Fruit fly (Drosophila melanogaster) whole organism, embryonic: ENCODE measurements around the gene Pex7.

ENCODE experiments used
- ATbp ChIP-seq: fragments of 200-800 bp; sonication (Bioruptor generic); optimal IDR thresholded peaks from 2 replicates; lab custom pipeline; 2017; ENCODE audit warnings: missing biosample characterization, mild to moderate bottlenecking, missing genetic modification characterization, missing genetic modification reagents
- Adf1 ChIP-seq: fragments of 200-800 bp; sonication (Bioruptor generic); IDR thresholded peaks from 2 replicates; pipeline ENCODE4 v1.3.6; 2022; ENCODE audit warnings: missing biosample characterization, missing genetic modification characterization
- Asciz ChIP-seq: fragments of 200-800 bp; sonication (Bioruptor generic); optimal IDR thresholded peaks from 2 replicates; lab custom pipeline; 2017; ENCODE audit warnings: missing biosample characterization, mild to moderate bottlenecking, missing genetic modification characterization, missing genetic modification reagents
- Atf-2 ChIP-seq: fragments of 200-800 bp; sonication (Bioruptor generic); optimal IDR thresholded peaks from 2 replicates; lab custom pipeline; 2016; ENCODE audit warnings: missing biosample characterization, missing genetic modification characterization
- CG10543 ChIP-seq: fragments of 200-800 bp; sonication (Bioruptor generic); optimal IDR thresholded peaks from 3 replicates; lab custom pipeline; 2017; ENCODE audit warnings: missing biosample characterization, mild to moderate bottlenecking, missing genetic modification characterization, moderate library complexity
- CG14710 ChIP-seq: fragments of 200-800 bp; sonication (Bioruptor generic); optimal IDR thresholded peaks from 3 replicates; lab custom pipeline; 2019; ENCODE audit warnings: missing biosample characterization, mild to moderate bottlenecking, missing genetic modification characterization, moderate library complexity
- CG15601 ChIP-seq: fragments of 200-800 bp; sonication (Bioruptor generic); optimal IDR thresholded peaks from 3 replicates; lab custom pipeline; 2019; ENCODE audit warnings: missing biosample characterization, mild to moderate bottlenecking, missing genetic modification characterization, moderate library complexity
- CG31365 ChIP-seq: fragments of 200-800 bp; sonication (Bioruptor generic); optimal IDR thresholded peaks from 2 replicates; lab custom pipeline; 2018; ENCODE audit warnings: missing biosample characterization, mild to moderate bottlenecking, missing genetic modification characterization
- CG3281 ChIP-seq: fragments of 200-800 bp; sonication (Bioruptor generic); optimal IDR thresholded peaks from 3 replicates; lab custom pipeline; 2017; ENCODE audit warnings: missing biosample characterization, mild to moderate bottlenecking, missing genetic modification characterization
- CG33557 ChIP-seq: fragments of 200-800 bp; sonication (Bioruptor generic); optimal IDR thresholded peaks from 2 replicates; lab custom pipeline; 2019; ENCODE audit warnings: missing biosample characterization, mild to moderate bottlenecking, missing genetic modification characterization, moderate library complexity
- CG3995 ChIP-seq: fragments of 200-800 bp; sonication (Bioruptor generic); optimal IDR thresholded peaks from 3 replicates; lab custom pipeline; 2016; ENCODE audit warnings: missing biosample characterization, missing genetic modification characterization
- CG43689 ChIP-seq: fragments of 200-800 bp; sonication (Bioruptor generic); IDR thresholded peaks from 2 replicates; pipeline ENCODE4 v1.3.6; 2022; ENCODE audit warnings: missing biosample characterization, missing genetic modification characterization
- CG4730 ChIP-seq: fragments of 200-800 bp; sonication (Bioruptor generic); IDR thresholded peaks from 2 replicates; pipeline ENCODE4 v1.3.6; 2022; ENCODE audit warnings: missing biosample characterization, missing genetic modification characterization
- CG5245 ChIP-seq: fragments of 200-800 bp; sonication (Bioruptor generic); optimal IDR thresholded peaks from 3 replicates; lab custom pipeline; 2016; ENCODE audit warnings: missing biosample characterization, missing genetic modification characterization
- CG6791 ChIP-seq: fragments of 200-800 bp; sonication (Bioruptor generic); IDR thresholded peaks from 3 replicates; pipeline ENCODE4 v1.3.6; 2022; ENCODE audit warnings: missing biosample characterization, missing genetic modification characterization; ENCODE audit not compliant: partially characterized antibody
- CG9215 ChIP-seq: fragments of 200-800 bp; sonication (Bioruptor generic); IDR thresholded peaks from 2 replicates; pipeline ENCODE4 v1.3.6; 2022; ENCODE audit warnings: missing biosample characterization, missing genetic modification characterization
- CG9609 ChIP-seq: fragments of 200-800 bp; sonication (Bioruptor generic); optimal IDR thresholded peaks from 3 replicates; lab custom pipeline; 2016; ENCODE audit warnings: missing biosample characterization, missing genetic modification characterization
- CG9932 ChIP-seq: fragments of 200-800 bp; sonication (Bioruptor generic); IDR thresholded peaks from 2 replicates; pipeline ENCODE4 v1.3.6; 2022; ENCODE audit warnings: missing biosample characterization, missing genetic modification characterization
- D ChIP-seq, 2 experiments: fragments of 200-800 bp in 1 of 2; fragments of >200 bp in 1 of 2; sonication (Bioruptor generic) in 1 of 2; optimal IDR thresholded peaks; 2 replicates in 1 of 2; 3 replicates in 1 of 2; lab custom pipeline; 2017; ENCODE audit warnings: mild to moderate bottlenecking in 1 of 2, missing biosample characterization in 1 of 2, missing genetic modification characterization in 1 of 2, missing genetic modification reagents in 1 of 2
- Dbx ChIP-seq: fragments of 200-800 bp; sonication (Bioruptor generic); IDR thresholded peaks from 3 replicates; pipeline ENCODE4 v1.3.6; 2022; ENCODE audit warnings: missing biosample characterization, missing genetic modification characterization
- Doc2 ChIP-seq: fragments of 200-800 bp; sonication (Bioruptor generic); IDR thresholded peaks from 2 replicates; pipeline ENCODE4 v1.3.6; 2022; ENCODE audit warnings: missing biosample characterization, missing genetic modification characterization
- HLH54F ChIP-seq: fragments of 200-800 bp; sonication (Bioruptor generic); optimal IDR thresholded peaks from 3 replicates; lab custom pipeline; 2016; ENCODE audit warnings: missing biosample characterization, missing genetic modification characterization
- HmgZ ChIP-seq: fragments of 200-800 bp; sonication (Bioruptor generic); optimal IDR thresholded peaks from 2 replicates; lab custom pipeline; 2018; ENCODE audit warnings: missing biosample characterization, mild to moderate bottlenecking, missing genetic modification characterization
- Med ChIP-seq: fragments of 200-800 bp; sonication (Bioruptor generic); peaks from one replicate; lab custom pipeline; 2016; ENCODE audit warnings: missing biosample characterization, missing genetic modification characterization, mild to moderate bottlenecking, inconsistent platforms, moderate library complexity
- Rfx ChIP-seq: fragments of 200-800 bp; sonication (Bioruptor generic); IDR thresholded peaks from 2 replicates; pipeline ENCODE4 v1.3.6; 2022; ENCODE audit warnings: missing biosample characterization, missing genetic modification characterization
- Taf1 ChIP-seq: fragments of 200-800 bp; sonication (Bioruptor generic); IDR thresholded peaks from 2 replicates; pipeline ENCODE4 v1.3.6; 2022; ENCODE audit warnings: missing biosample characterization, missing genetic modification characterization
- ap ChIP-seq: fragments of 200-800 bp; sonication (Bioruptor generic); IDR thresholded peaks from 2 replicates; pipeline ENCODE4 v1.3.6; 2022; ENCODE audit warnings: missing biosample characterization, missing genetic modification characterization
- btn ChIP-seq: fragments of 200-800 bp; sonication (Bioruptor generic); optimal IDR thresholded peaks from 2 replicates; lab custom pipeline; 2016; ENCODE audit warnings: missing biosample characterization, missing genetic modification characterization
- cg ChIP-seq: fragments of 200-800 bp; sonication (Bioruptor generic); optimal IDR thresholded peaks from 3 replicates; lab custom pipeline; 2019; ENCODE audit warnings: missing biosample characterization, mild to moderate bottlenecking, missing genetic modification characterization, moderate library complexity
- chn ChIP-seq: fragments of 200-800 bp; sonication (Bioruptor generic); optimal IDR thresholded peaks from 2 replicates; lab custom pipeline; 2016; ENCODE audit warnings: missing biosample characterization, missing genetic modification characterization
- dimm ChIP-seq: fragments of 200-800 bp; sonication (Bioruptor generic); IDR thresholded peaks from 2 replicates; pipeline ENCODE4 v1.3.6; 2022; ENCODE audit warnings: missing biosample characterization, missing genetic modification characterization
- dmrt11E ChIP-seq: fragments of 200-800 bp; sonication (Bioruptor generic); optimal IDR thresholded peaks from 3 replicates; lab custom pipeline; 2018; ENCODE audit warnings: missing biosample characterization, mild to moderate bottlenecking, missing genetic modification characterization, moderate library complexity
- fd64A ChIP-seq: fragments of 200-800 bp; sonication (Bioruptor generic); optimal IDR thresholded peaks from 3 replicates; lab custom pipeline; 2018; ENCODE audit warnings: missing biosample characterization, mild to moderate bottlenecking, missing genetic modification characterization
- gcm ChIP-seq: fragments of 200-800 bp; sonication (Bioruptor generic); optimal IDR thresholded peaks from 2 replicates; lab custom pipeline; 2019; ENCODE audit warnings: missing biosample characterization, mild to moderate bottlenecking, missing genetic modification characterization, moderate library complexity
- insv ChIP-seq, 2 experiments: fragments of 200-800 bp; sonication (Bioruptor generic); optimal IDR thresholded peaks; 3 replicates each; lab custom pipeline; 2016 to 2018; ENCODE audit warnings: missing biosample characterization in 2 of 2, missing genetic modification characterization in 2 of 2
- jigr1 ChIP-seq: fragments of 200-800 bp; sonication (Bioruptor generic); IDR thresholded peaks from 3 replicates; pipeline ENCODE4 v1.3.6; 2022; ENCODE audit warnings: missing biosample characterization, missing genetic modification characterization
- jumu ChIP-seq: fragments of 200-800 bp; sonication (Bioruptor generic); optimal IDR thresholded peaks from 3 replicates; lab custom pipeline; 2016; ENCODE audit warnings: missing biosample characterization, missing genetic modification characterization
- kah ChIP-seq: fragments of 200-800 bp; sonication (Bioruptor generic); optimal IDR thresholded peaks from 2 replicates; lab custom pipeline; 2018; ENCODE audit warnings: missing biosample characterization, mild to moderate bottlenecking, missing genetic modification characterization
- kay ChIP-seq: fragments of 200-800 bp; sonication (Bioruptor generic); optimal IDR thresholded peaks from 2 replicates; lab custom pipeline; 2016; ENCODE audit warnings: missing biosample characterization, missing genetic modification characterization
- mam ChIP-seq: fragments of 200-800 bp; sonication (Bioruptor generic); optimal IDR thresholded peaks from 3 replicates; lab custom pipeline; 2016; ENCODE audit warnings: missing biosample characterization, missing genetic modification characterization
- nmo ChIP-seq: fragments of 200-800 bp; sonication (Bioruptor generic); optimal IDR thresholded peaks from 2 replicates; lab custom pipeline; 2018; ENCODE audit warnings: missing biosample characterization, mild to moderate bottlenecking, missing genetic modification characterization, moderate library complexity
- odd ChIP-seq: fragments of 200-800 bp; sonication (Bioruptor generic); optimal IDR thresholded peaks from 2 replicates; lab custom pipeline; 2017; ENCODE audit warnings: missing biosample characterization, mild to moderate bottlenecking, missing genetic modification characterization
- otp ChIP-seq: fragments of 200-800 bp; sonication (Bioruptor generic); IDR thresholded peaks from 3 replicates; pipeline ENCODE4, ENCODE4 v1.3.6; 2022; ENCODE audit warnings: missing biosample characterization, missing genetic modification characterization
- pb ChIP-seq: fragments of 200-800 bp; sonication (Bioruptor generic); optimal IDR thresholded peaks from 3 replicates; lab custom pipeline; 2016; ENCODE audit warnings: missing biosample characterization, missing genetic modification characterization
- prd ChIP-seq, 3 experiments: fragments of >200 bp in 2 of 3; fragments of 200-800 bp in 1 of 3; sonication (Bioruptor generic) in 1 of 3; optimal IDR thresholded peaks in 2 of 3; IDR thresholded peaks in 1 of 3; 2 replicates in 2 of 3; 3 replicates in 1 of 3; pipeline versions ENCODE4 v1.3.6 to Lab custom; 2017 to 2022; ENCODE audit warnings: missing biosample characterization in 1 of 3, missing genetic modification characterization in 1 of 3
- ranshi ChIP-seq: fragments of 200-800 bp; sonication (Bioruptor generic); IDR thresholded peaks from 2 replicates; pipeline ENCODE4 v1.3.6; 2022; ENCODE audit warnings: missing biosample characterization, missing genetic modification characterization
- slp2 ChIP-seq: fragments of 200-800 bp; sonication (Bioruptor generic); optimal IDR thresholded peaks from 2 replicates; lab custom pipeline; 2016; ENCODE audit warnings: missing biosample characterization, missing genetic modification characterization
- sob ChIP-seq: fragments of 200-800 bp; sonication (Bioruptor generic); IDR thresholded peaks from 2 replicates; pipeline ENCODE4 v1.3.6; 2022; ENCODE audit warnings: missing biosample characterization, missing genetic modification characterization
- sr ChIP-seq: fragments of 200-800 bp; sonication (Bioruptor generic); IDR thresholded peaks from 3 replicates; pipeline ENCODE4 v1.3.6; 2022; ENCODE audit warnings: missing biosample characterization, missing genetic modification characterization
- toy ChIP-seq: fragments of 200-800 bp; sonication (Bioruptor generic); IDR thresholded peaks from 2 replicates; pipeline ENCODE4 v1.3.6; 2022; ENCODE audit warnings: missing biosample characterization, missing genetic modification characterization

The Pex7 gene

dm6 chr3L:8655217-8655896 lies 8.4 kb downstream of the Pex7 start (continued):
- TF ChIP-seq dmrt11E (tag; lab: Kevin White, UChicago) (no peak), slp2 (GFP tag; lab: Kevin White, UChicago) (no peak), HLH54F (no peak), fd64A (no peak), btn (GFP tag; lab: Kevin White, UChicago) (no peak), nmo (GFP tag; lab: Kevin White, UChicago) (no peak), Dbx (GFP tag; lab: Robert Waterston, UW) (no peak), Atf-2 (GFP tag; lab: Kevin White, UChicago) (no peak), D (optimal IDR thresholded peaks at IDR 0.05; lab: Kevin White, UChicago) (no peak), D (GFP tag; optimal IDR thresholded peaks at IDR 0.05; lab: Kevin White, UChicago) (no peak), pb (GFP tag; lab: Kevin White, UChicago) (no peak), gcm (GFP tag; lab: Kevin White, UChicago) (no peak), Adf1 (GFP tag; lab: Robert Waterston, UW) (no peak), sr (GFP tag; lab: Robert Waterston, UW) (peak; percentile 89), odd (no peak), CG33557 (GFP tag; lab: Kevin White, UChicago) (no peak), jigr1 (GFP tag; lab: Robert Waterston, UW) (no peak), kay (no peak), Rfx (GFP tag; lab: Robert Waterston, UW) (peak; percentile 61), jumu (GFP tag; lab: Kevin White, UChicago) (no peak), insv (GFP tag; optimal IDR thresholded peaks at IDR 0.05; lab: Kevin White, UChicago) (no peak), CG9609 (GFP tag; lab: Kevin White, UChicago) (no peak), CG9215 (GFP tag; lab: Robert Waterston, UW) (peak; percentile 35; the same call in 1 of the 2 replicates), CG31365 (no peak), CG15601 (tag; lab: Kevin White, UChicago) (no peak), CG4730 (GFP tag; lab: Robert Waterston, UW) (no peak), Med (GFP tag; lab: Kevin White, UChicago) (peak; percentile 46), CG14710 (tag; lab: Kevin White, UChicago) (no peak), prd (optimal IDR thresholded peaks at IDR 0.05; lab: Kevin White, UChicago) (no peak), prd (GFP tag; IDR thresholded peaks at IDR 0.05; lab: Robert Waterston, UW) (no peak), HmgZ (tag; lab: Kevin White, UChicago) (no peak), ranshi (GFP tag; lab: Robert Waterston, UW) (0 out of 2 replicates have a peak, but pooled peaks have one; percentile 9), mam (GFP tag; lab: Kevin White, UChicago) (peak; percentile 10), Taf1 (GFP tag; lab: Robert Waterston, UW) (peak; percentile 30; the same call in 1 of the 2 replicates), CG10543 (GFP tag; lab: Kevin White, UChicago) (peak; percentile 33), Asciz (GFP tag; lab: Kevin White, UChicago) (no peak), CG43689 (no peak), toy (GFP tag; lab: Robert Waterston, UW) (no peak), CG3281 (peak; percentile 22), chn (GFP tag; lab: Kevin White, UChicago) (no peak), CG9932 (GFP tag; lab: Robert Waterston, UW) (peak; percentile 46; the same call in 1 of the 2 replicates), dimm (GFP tag; lab: Robert Waterston, UW) (no peak), otp (GFP tag; lab: Robert Waterston, UW) (no peak), sob (GFP tag; lab: Robert Waterston, UW) (no peak), CG3995 (GFP tag; lab: Kevin White, UChicago) (no peak), CG5245 (GFP tag; lab: Kevin White, UChicago) (no peak), ap (no peak), Doc2 (GFP tag; lab: Robert Waterston, UW) (no peak), cg (GFP tag; lab: Kevin White, UChicago) (no peak), kah (no peak), ATbp (GFP tag; lab: Kevin White, UChicago) (no peak), CG6791 (GFP tag; lab: Robert Waterston, UW) (no peak)
